Worm (Caenorhabditis elegans) whole organism, midembryonic: ENCODE measurements around the gene Y39D8A.1.

Experiments
- T22C8.4 ChIP-seq: fragments of 200-800 bp; sonication (Bioruptor generic); IDR thresholded peaks from 2 replicates; pipeline ENCODE4 v1.3.6; 2022; ENCODE audit warnings: missing genetic modification characterization, missing compliant biosample characterization
- cog-1 ChIP-seq: sonication (generic microtip); optimal IDR thresholded peaks from 2 replicates; lab custom pipeline; 2016; ENCODE audit warnings: missing genetic modification characterization, missing compliant biosample characterization
- flt-1 ChIP-seq: fragments of 200-800 bp; sonication (Bioruptor generic); IDR thresholded peaks from 2 replicates; pipeline ENCODE4 v1.3.6; 2022; ENCODE audit warnings: missing genetic modification characterization, missing compliant biosample characterization
- klf-2 ChIP-seq: fragments of 200-800 bp; sonication (Bioruptor generic); conservative IDR thresholded peaks from 2 replicates; pipeline ENCODE4 v1.3.6; 2022; ENCODE audit warnings: missing genetic modification reagents, missing genetic modification characterization, missing compliant biosample characterization
- med-1 ChIP-seq: sonication (generic microtip); optimal IDR thresholded peaks from 2 replicates; lab custom pipeline; 2017; ENCODE audit warnings: missing genetic modification characterization, mild to moderate bottlenecking, missing compliant biosample characterization, antibody characterized with exemption, missing genetic modification reagents; ENCODE audit not compliant: insufficient read depth
- ref-1 ChIP-seq: fragments of 200-800 bp; sonication (Bioruptor generic); conservative IDR thresholded peaks from 2 replicates; pipeline ENCODE4 v1.3.6; 2022; ENCODE audit warnings: missing genetic modification reagents, missing genetic modification characterization, missing compliant biosample characterization
- tab-1 ChIP-seq: fragments of 200-800 bp; sonication (Bioruptor generic); IDR thresholded peaks from 2 replicates; pipeline ENCODE4 v1.3.6; 2022; ENCODE audit warnings: missing genetic modification characterization, missing compliant biosample characterization
- ztf-23 ChIP-seq: fragments of 200-800 bp; sonication (Bioruptor generic); IDR thresholded peaks from 2 replicates; pipeline ENCODE4 v1.3.6; 2022; ENCODE audit warnings: missing genetic modification reagents, missing genetic modification characterization, missing compliant biosample characterization
- ztf-29 ChIP-seq: fragments of 200-800 bp; sonication (Bioruptor generic); IDR thresholded peaks from 2 replicates; pipeline ENCODE4 v1.3.6; 2022; ENCODE audit warnings: missing genetic modification reagents, missing genetic modification characterization, missing compliant biosample characterization

Gene Y39D8A.1

ce11 chrV:424140-424539 is 5.6 kb downstream of the Y39D8A.1 start, which contains the start of gene B0554.5:
Gene B0554.5 (plus strand): TSS chrV:424440.
- TF ChIP-seq ref-1 (GFP tag; lab: Robert Waterston, UW): no peak
- no peak for TF ChIP-seq flt-1 (GFP tag; lab: Robert Waterston, UW)
- no peak for TF ChIP-seq klf-2
- no peak for TF ChIP-seq cog-1 (tag; lab: Kevin White, UChicago)
- TF ChIP-seq ztf-23 (GFP tag; lab: Robert Waterston, UW): no peak
- TF ChIP-seq med-1 (GFP tag; lab: Kevin White, UChicago): no peak
- no peak for TF ChIP-seq T22C8.4
- TF ChIP-seq tab-1 (GFP tag; lab: Robert Waterston, UW): no peak
- TF ChIP-seq ztf-29 (GFP tag; lab: Robert Waterston, UW): no peak

- TF ChIP-seq ztf-23 (GFP tag; lab: Robert Waterston, UW): no peak
- TF ChIP-seq klf-2: no peak
- TF ChIP-seq ref-1 (GFP tag; lab: Robert Waterston, UW): no peak
- TF ChIP-seq tab-1 (GFP tag; lab: Robert Waterston, UW): no peak
- no peak for TF ChIP-seq cog-1 (tag; lab: Kevin White, UChicago)
Observed at ce11 chrV:428844-429243, 10.3 kb downstream of the Y39D8A.1 start, which contains the start of gene B0554.4. Gene B0554.4 (plus strand): TSS chrV:429144.

- TF ChIP-seq tab-1 (GFP tag; lab: Robert Waterston, UW): no peak
- no peak for TF ChIP-seq ztf-29 (GFP tag; lab: Robert Waterston, UW)
- no peak for TF ChIP-seq cog-1 (tag; lab: Kevin White, UChicago)
- TF ChIP-seq klf-2: no peak
- TF ChIP-seq ztf-23 (GFP tag; lab: Robert Waterston, UW): no peak
- no peak for TF ChIP-seq med-1 (GFP tag; lab: Kevin White, UChicago)
- TF ChIP-seq flt-1 (GFP tag; lab: Robert Waterston, UW): no peak
- no peak for TF ChIP-seq T22C8.4
- TF ChIP-seq ref-1 (GFP tag; lab: Robert Waterston, UW): no peak
Observed at ce11 chrV:432991-433390, 14.5 kb downstream of the Y39D8A.1 start.

ce11 chrV:433898-434297 is 15.4 kb downstream of the Y39D8A.1 start, which contains the start of gene B0554.2:
Gene B0554.2 (plus strand): TSS chrV:434198.
- no peak for TF ChIP-seq klf-2

ce11 chrV:438094-438493 is 19.6 kb downstream of the Y39D8A.1 start, which contains the start of gene B0554.1:
Gene B0554.1 (plus strand): TSS chrV:438394.
- TF ChIP-seq cog-1 (tag; lab: Kevin White, UChicago): no peak
- no peak for TF ChIP-seq flt-1 (GFP tag; lab: Robert Waterston, UW)
- no peak for TF ChIP-seq med-1 (GFP tag; lab: Kevin White, UChicago)
- no peak for TF ChIP-seq ref-1 (GFP tag; lab: Robert Waterston, UW)
- no peak for TF ChIP-seq ztf-23 (GFP tag; lab: Robert Waterston, UW)
- TF ChIP-seq ztf-29 (GFP tag; lab: Robert Waterston, UW): no peak
- TF ChIP-seq klf-2: no peak

ce11 chrV:439183-439749 is 20.7 kb downstream of the Y39D8A.1 start:
- TF ChIP-seq tab-1 (GFP tag; lab: Robert Waterston, UW) (no peak), ztf-29 (GFP tag; lab: Robert Waterston, UW) (no peak), cog-1 (tag; lab: Kevin White, UChicago) (no peak)

DNA sequence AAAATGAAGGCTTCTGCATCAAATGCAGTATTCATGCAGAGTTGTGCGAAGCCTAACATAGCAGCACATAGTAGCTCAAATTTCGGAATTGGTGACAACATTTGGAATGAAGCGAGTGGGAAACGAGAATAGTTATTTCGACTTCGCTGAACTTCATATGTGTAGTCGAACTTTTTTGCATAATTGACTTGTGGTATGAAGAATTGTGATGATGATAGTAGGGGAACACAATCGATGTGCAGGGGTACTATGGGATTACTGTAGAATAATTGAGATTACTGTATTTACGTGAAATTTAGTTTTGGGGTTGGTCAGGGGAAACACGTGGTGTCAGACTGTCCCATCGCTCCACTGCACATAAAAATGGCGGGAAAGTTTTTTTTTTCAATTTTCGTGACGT is 22.4 kb downstream of the Y39D8A.1 start, which contains the start of gene B0554.7:
B0554.7 (minus strand) TSS at position 101 of the 400 bp plus-strand sequence.
- TF ChIP-seq klf-2: no peak
- no peak for TF ChIP-seq ztf-23 (GFP tag; lab: Robert Waterston, UW)
- no peak for TF ChIP-seq T22C8.4
- no peak for TF ChIP-seq cog-1 (tag; lab: Kevin White, UChicago)
- no peak for TF ChIP-seq flt-1 (GFP tag; lab: Robert Waterston, UW)
- TF ChIP-seq tab-1 (GFP tag; lab: Robert Waterston, UW): no peak
- no peak for TF ChIP-seq ztf-29 (GFP tag; lab: Robert Waterston, UW)
- TF ChIP-seq ref-1 (GFP tag; lab: Robert Waterston, UW): no peak
- TF ChIP-seq med-1 (GFP tag; lab: Kevin White, UChicago): no peak

DNA sequence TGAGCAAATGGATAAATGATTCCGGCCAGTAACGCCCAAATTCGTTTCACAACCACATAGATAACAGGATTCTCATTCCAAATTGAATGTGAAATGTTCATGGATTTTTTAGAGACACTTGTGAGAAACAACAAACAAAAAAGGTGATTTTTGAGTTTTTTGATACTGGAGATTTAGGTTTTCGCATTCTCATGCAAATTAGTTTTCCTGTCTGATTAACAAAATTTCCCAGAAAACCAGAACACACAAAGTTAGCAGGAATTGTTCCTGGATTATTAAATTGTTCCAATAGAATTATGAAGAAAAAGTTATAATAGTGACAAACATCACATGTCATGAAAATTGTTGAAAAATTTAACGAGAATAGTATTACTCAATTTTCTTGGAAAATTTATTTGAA is 24.7 kb downstream of the Y39D8A.1 start, which contains the start of gene srh-33:
srh-33 (minus strand) TSS at position 101 of the 400 bp plus-strand sequence.
- TF ChIP-seq flt-1 (GFP tag; lab: Robert Waterston, UW): no peak
- no peak for TF ChIP-seq ztf-29 (GFP tag; lab: Robert Waterston, UW)
- no peak for TF ChIP-seq tab-1 (GFP tag; lab: Robert Waterston, UW)
- no peak for TF ChIP-seq klf-2
- TF ChIP-seq ref-1 (GFP tag; lab: Robert Waterston, UW): no peak
- TF ChIP-seq cog-1 (tag; lab: Kevin White, UChicago): no peak

DNA sequence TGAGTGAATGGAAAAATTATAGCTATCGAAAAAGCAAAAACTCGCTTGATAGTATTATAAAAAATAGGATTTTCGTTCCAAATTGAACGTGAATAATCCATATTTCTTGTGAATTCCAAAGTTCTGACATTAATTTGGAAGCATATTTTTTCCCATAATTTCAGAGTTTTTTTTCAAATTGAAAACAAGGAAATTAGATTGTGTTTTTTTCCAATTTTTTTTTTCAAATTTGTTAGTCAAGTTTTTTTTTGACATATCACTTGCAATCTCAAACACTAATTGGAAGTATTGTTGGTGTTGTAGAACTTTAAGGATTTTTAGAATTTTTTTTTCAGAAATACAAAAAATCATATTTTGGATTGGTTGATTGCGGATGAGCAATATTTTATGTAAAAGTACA is 28.0 kb downstream of the Y39D8A.1 start, which contains the start of gene srh-34:
srh-34 (minus strand) TSS at position 101 of the 400 bp plus-strand sequence.
- TF ChIP-seq flt-1 (GFP tag; lab: Robert Waterston, UW) (no peak), klf-2 (no peak), ztf-29 (GFP tag; lab: Robert Waterston, UW) (no peak)

DNA sequence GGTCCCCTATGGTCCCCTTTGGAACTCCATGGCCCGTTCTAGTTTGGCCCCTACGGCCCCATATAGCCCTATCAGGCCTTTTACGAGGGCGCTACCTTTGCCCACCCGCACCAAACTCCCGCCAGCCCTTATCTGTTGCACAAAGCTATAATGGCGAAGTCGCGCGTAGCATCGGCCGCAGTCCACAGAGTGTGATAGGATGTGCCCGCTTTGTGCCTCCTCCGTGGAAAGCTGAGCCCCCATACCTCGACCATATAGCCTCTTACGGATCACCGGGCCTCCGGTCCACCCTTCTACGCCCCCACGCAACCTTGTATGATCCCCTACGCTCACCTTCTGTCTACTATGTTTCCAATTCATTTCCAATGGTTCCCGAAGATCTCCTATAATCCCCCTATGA is 28.5 kb downstream of the Y39D8A.1 start:
- TF ChIP-seq ztf-29 (GFP tag; lab: Robert Waterston, UW) (no peak), flt-1 (GFP tag; lab: Robert Waterston, UW) (0 out of 2 replicates have a peak, but pooled peaks have one; percentile 32), ref-1 (GFP tag; lab: Robert Waterston, UW) (no peak), tab-1 (GFP tag; lab: Robert Waterston, UW) (0 out of 2 replicates have a peak, but pooled peaks have one; percentile 40)
